Fruit fly (Drosophila melanogaster) whole organism, prepupa: ENCODE measurements around the gene CG5676.

Experiments
- Blimp-1 ChIP-seq: fragments of 200-800 bp; sonication (Bioruptor generic); optimal IDR thresholded peaks from 3 replicates; lab custom pipeline; 2017; ENCODE audit warnings: missing biosample characterization, missing genetic modification characterization, mild to moderate bottlenecking, moderate library complexity, missing genetic modification reagents
- CG10631 ChIP-seq: fragments of 200-800 bp; sonication (Bioruptor generic); optimal IDR thresholded peaks from 2 replicates; lab custom pipeline; 2016; ENCODE audit warnings: missing biosample characterization, missing genetic modification characterization
- CG11762 ChIP-seq: fragments of 200-800 bp; sonication (Bioruptor generic); optimal IDR thresholded peaks from 3 replicates; lab custom pipeline; 2016; ENCODE audit warnings: missing biosample characterization, missing genetic modification characterization; ENCODE audit not compliant: insufficient read depth
- CG15336 ChIP-seq: fragments of 200-800 bp; sonication (Bioruptor generic); IDR thresholded peaks from 2 replicates; pipeline ENCODE4 v1.3.6; 2022; ENCODE audit warnings: missing biosample characterization, missing genetic modification characterization
- CG1621 ChIP-seq: fragments of 200-800 bp; sonication (Bioruptor generic); optimal IDR thresholded peaks from 3 replicates; lab custom pipeline; 2018; ENCODE audit warnings: missing biosample characterization, mild to moderate bottlenecking, missing genetic modification characterization
- CG16779 ChIP-seq: fragments of 200-800 bp; sonication (Bioruptor generic); optimal IDR thresholded peaks from 3 replicates; lab custom pipeline; 2017; ENCODE audit warnings: missing biosample characterization, mild to moderate bottlenecking, missing genetic modification characterization
- CG3032 ChIP-seq: fragments of 200-800 bp; optimal IDR thresholded peaks from 2 replicates; lab custom pipeline; 2019; ENCODE audit warnings: missing biosample characterization, mild to moderate bottlenecking, missing genetic modification characterization, moderate library complexity
- CG31627 ChIP-seq: fragments of 200-800 bp; sonication (Bioruptor generic); optimal IDR thresholded peaks from 3 replicates; lab custom pipeline; 2016; ENCODE audit warnings: missing biosample characterization, missing genetic modification characterization
- CG34406 ChIP-seq: fragments of 200-800 bp; sonication (Bioruptor generic); optimal IDR thresholded peaks from 3 replicates; lab custom pipeline; 2016; ENCODE audit warnings: missing biosample characterization, missing genetic modification characterization
- CG3919 ChIP-seq: fragments of 200-800 bp; sonication (Bioruptor generic); optimal IDR thresholded peaks from 3 replicates; lab custom pipeline; 2016; ENCODE audit warnings: missing biosample characterization, missing genetic modification characterization
- CG6163 ChIP-seq: fragments of 200-800 bp; sonication (Bioruptor generic); IDR thresholded peaks from 3 replicates; pipeline ENCODE4 v1.3.6; 2022; ENCODE audit warnings: missing biosample characterization, missing genetic modification characterization
- CG6276 ChIP-seq: fragments of 200-800 bp; sonication (Bioruptor generic); optimal IDR thresholded peaks from 2 replicates; lab custom pipeline; 2017; ENCODE audit warnings: missing biosample characterization, mild to moderate bottlenecking, missing genetic modification characterization
- CG7368 ChIP-seq: fragments of 200-800 bp; sonication (Bioruptor generic); optimal IDR thresholded peaks from 3 replicates; lab custom pipeline; 2016; ENCODE audit warnings: missing biosample characterization, missing genetic modification characterization
- CG8119 ChIP-seq: fragments of 200-800 bp; sonication (Bioruptor generic); IDR thresholded peaks from 3 replicates; pipeline ENCODE4 v1.3.6; 2022; ENCODE audit warnings: missing biosample characterization, missing genetic modification characterization
- CG8319 ChIP-seq: fragments of 200-800 bp; sonication (Bioruptor generic); optimal IDR thresholded peaks from 3 replicates; lab custom pipeline; 2016; ENCODE audit warnings: missing biosample characterization, missing genetic modification characterization
- Eip75B ChIP-seq: fragments of 200-800 bp; sonication (Bioruptor generic); optimal IDR thresholded peaks from 3 replicates; lab custom pipeline; 2016; ENCODE audit warnings: missing biosample characterization, missing genetic modification characterization
- Eip78C ChIP-seq: fragments of 200-800 bp; sonication (Bioruptor generic); peaks from one replicate; lab custom pipeline; 2016; ENCODE audit warnings: missing biosample characterization, missing genetic modification characterization
- Eip93F ChIP-seq: fragments of 200-800 bp; sonication (Bioruptor generic); optimal IDR thresholded peaks from 2 replicates; lab custom pipeline; 2016; ENCODE audit warnings: missing biosample characterization, mild to moderate bottlenecking, missing genetic modification characterization
- Ets96B ChIP-seq: fragments of 200-800 bp; optimal IDR thresholded peaks from 2 replicates; lab custom pipeline; 2019; ENCODE audit warnings: missing biosample characterization, mild to moderate bottlenecking, missing genetic modification characterization, moderate library complexity
- Hr38 ChIP-seq: sonication (Bioruptor generic); optimal IDR thresholded peaks from 2 replicates; lab custom pipeline; 2016; ENCODE audit warnings: missing biosample characterization, missing genetic modification characterization
- Met ChIP-seq: fragments of 200-800 bp; sonication (Bioruptor generic); optimal IDR thresholded peaks from 3 replicates; lab custom pipeline; 2016; ENCODE audit warnings: missing biosample characterization, missing genetic modification characterization
- Smox ChIP-seq: fragments of 200-800 bp; sonication (Bioruptor generic); optimal IDR thresholded peaks from 3 replicates; lab custom pipeline; 2016; ENCODE audit warnings: missing biosample characterization, missing genetic modification characterization
- Sox102F ChIP-seq: fragments of 200-800 bp; sonication (Bioruptor generic); optimal IDR thresholded peaks from 2 replicates; lab custom pipeline; 2016; ENCODE audit warnings: missing biosample characterization, mild to moderate bottlenecking, missing genetic modification characterization
- Sox15 ChIP-seq: fragments of 200-800 bp; sonication (Bioruptor generic); optimal IDR thresholded peaks from 3 replicates; lab custom pipeline; 2016; ENCODE audit warnings: missing biosample characterization, missing genetic modification characterization
- acj6 ChIP-seq: fragments of 200-800 bp; sonication (Bioruptor generic); optimal IDR thresholded peaks from 3 replicates; lab custom pipeline; 2016; ENCODE audit warnings: missing biosample characterization, missing genetic modification characterization
- dac ChIP-seq: fragments of 200-800 bp; sonication (Bioruptor generic); optimal IDR thresholded peaks from 2 replicates; lab custom pipeline; 2017; ENCODE audit warnings: missing biosample characterization, mild to moderate bottlenecking, missing genetic modification characterization
- esn ChIP-seq: fragments of 200-800 bp; sonication (Bioruptor generic); optimal IDR thresholded peaks from 2 replicates; lab custom pipeline; 2016; ENCODE audit warnings: missing biosample characterization, mild to moderate bottlenecking, missing genetic modification characterization, moderate library complexity
- fd59A ChIP-seq: fragments of 200-800 bp; sonication (Bioruptor generic); optimal IDR thresholded peaks from 2 replicates; lab custom pipeline; 2017; ENCODE audit warnings: missing biosample characterization, mild to moderate bottlenecking, missing genetic modification characterization, missing genetic modification reagents
- fkh ChIP-seq: fragments of 200-800 bp; sonication (Bioruptor generic); optimal IDR thresholded peaks from 3 replicates; lab custom pipeline; 2017; ENCODE audit warnings: missing biosample characterization, mild to moderate bottlenecking, missing genetic modification characterization, moderate library complexity
- lz ChIP-seq: fragments of 200-800 bp; sonication (Bioruptor generic); optimal IDR thresholded peaks from 3 replicates; lab custom pipeline; 2016; ENCODE audit warnings: missing biosample characterization, missing genetic modification characterization
- salr ChIP-seq, 2 experiments: fragments of 200-800 bp; sonication (Bioruptor generic); optimal IDR thresholded peaks; 3 replicates each; lab custom pipeline; 2016 to 2018; ENCODE audit warnings: missing biosample characterization in 2 of 2, missing genetic modification characterization in 2 of 2, mild to moderate bottlenecking in 1 of 2
- ss ChIP-seq, 2 experiments: fragments of 200-800 bp; sonication (Bioruptor generic); optimal IDR thresholded peaks; 2 replicates in 1 of 2; 3 replicates in 1 of 2; lab custom pipeline; 2017 to 2018; ENCODE audit warnings: mild to moderate bottlenecking in 2 of 2, missing biosample characterization in 2 of 2, missing genetic modification characterization in 2 of 2, moderate library complexity in 1 of 2
- topi ChIP-seq: fragments of 200-800 bp; sonication (Bioruptor generic); optimal IDR thresholded peaks from 3 replicates; lab custom pipeline; 2016; ENCODE audit warnings: missing biosample characterization, missing genetic modification characterization
- vri ChIP-seq: fragments of 200-800 bp; sonication (Bioruptor generic); optimal IDR thresholded peaks from 3 replicates; lab custom pipeline; 2016; ENCODE audit warnings: missing biosample characterization, mild to moderate bottlenecking, missing genetic modification characterization

The CG5676 gene

DNA sequence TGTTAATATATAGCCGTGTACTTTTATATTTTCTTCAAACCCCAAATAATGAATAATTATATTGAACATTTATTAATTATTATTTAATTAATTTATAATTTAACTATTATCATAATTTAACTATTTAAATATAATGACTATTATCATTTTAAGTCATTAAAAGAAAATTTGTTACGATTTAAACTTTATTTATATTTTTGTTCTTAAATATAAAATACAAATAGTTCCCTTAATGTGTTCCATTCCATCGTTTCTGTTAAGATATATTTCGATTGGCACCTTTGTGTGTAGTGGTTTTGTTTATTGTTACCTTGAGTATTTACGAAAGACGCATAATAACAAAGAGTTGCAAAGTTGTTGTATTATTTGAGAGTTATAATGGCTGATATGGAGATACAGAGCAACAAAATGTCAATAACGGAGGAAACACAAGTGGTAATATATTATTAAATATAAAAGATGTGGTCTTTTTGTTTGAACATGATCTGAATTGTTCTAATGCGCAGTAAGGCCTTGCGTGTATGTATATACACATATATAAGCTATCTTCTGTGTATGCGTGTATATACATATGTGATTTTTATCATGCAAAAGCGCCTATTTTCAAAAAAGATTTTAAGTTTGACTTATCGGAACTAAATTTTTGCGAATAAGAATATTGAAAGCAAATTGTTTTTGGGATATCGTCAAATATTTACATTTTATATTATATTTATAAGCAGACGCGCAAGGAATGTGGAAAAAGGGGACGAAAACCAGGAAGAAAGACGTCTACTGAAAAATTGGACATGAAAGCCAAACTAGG lies 8.3 kb upstream of the CG5676 start, which contains the start of gene REPTOR-BP:
Gene REPTOR-BP, plus strand, starts transcription at position 296 of the 805 bp plus-strand sequence.
- TF ChIP-seq CG10631: no peak
- no peak for TF ChIP-seq CG3032 (tag; lab: Kevin White, UChicago)
- TF ChIP-seq CG34406 (GFP tag; lab: Kevin White, UChicago): no peak
- no peak for TF ChIP-seq Ets96B (tag; lab: Kevin White, UChicago)
- no peak for TF ChIP-seq esn (GFP tag; lab: Kevin White, UChicago)
- TF ChIP-seq vri (GFP tag; lab: Kevin White, UChicago): no peak
- no peak for TF ChIP-seq CG31627 (GFP tag; lab: Kevin White, UChicago)
- TF ChIP-seq CG15336 (GFP tag; lab: Robert Waterston, UW): no peak
- TF ChIP-seq salr (GFP tag; optimal IDR thresholded peaks at IDR 0.05; lab: Kevin White, UChicago): no peak
- TF ChIP-seq Eip75B (GFP tag; lab: Kevin White, UChicago): no peak
- no peak for TF ChIP-seq CG8319 (GFP tag; lab: Kevin White, UChicago)
- TF ChIP-seq Smox (GFP tag; lab: Kevin White, UChicago): no peak
- TF ChIP-seq CG6276 (GFP tag; lab: Kevin White, UChicago): no peak
- peak; percentile 31 for TF ChIP-seq Eip93F (GFP tag; lab: Kevin White, UChicago)
- TF ChIP-seq dac (GFP tag; lab: Kevin White, UChicago): no peak
- no peak for TF ChIP-seq acj6 (GFP tag; lab: Kevin White, UChicago)
- no peak for TF ChIP-seq lz (GFP tag; lab: Kevin White, UChicago)
- TF ChIP-seq CG6163: no peak
- TF ChIP-seq fkh (GFP tag; lab: Kevin White, UChicago): peak; percentile 64
- no peak for TF ChIP-seq CG8119 (GFP tag; lab: Robert Waterston, UW)
- TF ChIP-seq Blimp-1 (GFP tag; lab: Kevin White, UChicago): no peak
- no peak for TF ChIP-seq CG11762
- no peak for TF ChIP-seq CG16779
- peak; percentile 43 for TF ChIP-seq Eip78C (GFP tag; lab: Kevin White, UChicago)
- no peak for TF ChIP-seq ss (GFP tag; optimal IDR thresholded peaks at IDR 0.05; lab: Kevin White, UChicago)
- TF ChIP-seq Hr38: no peak

DNA sequence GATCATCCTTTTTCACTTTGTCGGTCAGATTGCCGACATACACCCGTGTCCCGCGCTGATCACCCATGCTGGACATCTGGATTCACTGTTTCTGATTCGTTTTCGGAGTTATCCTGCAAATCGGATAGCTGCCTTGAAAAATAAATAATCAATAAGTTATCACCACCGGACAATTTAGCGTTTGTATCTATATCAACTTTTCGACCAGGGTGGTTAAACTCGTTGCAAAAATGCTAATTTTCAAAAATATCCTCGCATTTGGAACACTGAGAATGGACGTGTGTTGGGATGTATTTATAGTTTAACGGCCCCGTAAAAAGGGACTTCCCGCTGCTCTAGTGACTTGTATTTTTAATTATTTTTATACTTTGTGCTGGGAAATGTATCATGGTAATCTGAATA lies 7.7 kb upstream of the CG5676 start, which contains the start of gene Rsf1:
Gene Rsf1, minus strand, starts transcription at position 212 of the 402 bp plus-strand sequence.
- TF ChIP-seq Eip78C (GFP tag; lab: Kevin White, UChicago) (peak; percentile 18), topi (no peak), Sox102F (no peak), Met (no peak)

DNA sequence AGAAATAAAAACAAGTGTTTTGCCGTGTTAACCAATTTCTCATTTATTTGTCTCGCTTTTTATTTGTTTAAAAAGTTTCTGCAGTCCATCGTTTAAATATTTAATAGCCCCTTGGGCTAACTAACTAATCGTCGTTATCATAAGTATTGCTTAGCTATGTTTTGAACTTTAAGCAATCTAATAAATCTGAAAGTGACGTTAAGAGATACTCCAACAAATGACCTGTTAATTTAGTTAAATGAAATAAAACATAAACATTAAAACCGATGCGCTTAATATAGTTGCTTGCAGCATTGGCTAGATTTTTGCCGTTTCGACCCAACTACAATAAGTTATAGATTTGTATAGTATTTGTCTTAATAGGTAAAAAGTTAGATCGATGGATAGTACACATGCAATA lies 6.1 kb upstream of the CG5676 start:
- TF ChIP-seq Blimp-1 (GFP tag; lab: Kevin White, UChicago) (no peak), CG7368 (GFP tag; lab: Kevin White, UChicago) (no peak), fd59A (GFP tag; lab: Kevin White, UChicago) (no peak), CG6276 (GFP tag; lab: Kevin White, UChicago) (no peak), CG1621 (tag; lab: Kevin White, UChicago) (no peak), CG3919 (no peak), Sox15 (GFP tag; lab: Kevin White, UChicago) (no peak), Hr38 (no peak), CG10631 (no peak), fkh (GFP tag; lab: Kevin White, UChicago) (no peak), Smox (GFP tag; lab: Kevin White, UChicago) (no peak)
